Fruit fly (Drosophila melanogaster) whole organism, adult: ENCODE data around the gene Obp99b.

ENCODE experiments used
- CG11617 ChIP-seq: fragments of 200-800 bp; sonication (Bioruptor generic); optimal IDR thresholded peaks from 2 replicates; lab custom pipeline; 2017; ENCODE audit warnings: mild to moderate bottlenecking, missing biosample characterization, missing genetic modification reagents, missing genetic modification characterization
- CG14711 ChIP-seq: fragments of 200-800 bp; sonication (Bioruptor generic); optimal IDR thresholded peaks from 2 replicates; lab custom pipeline; 2018; ENCODE audit warnings: missing biosample characterization, mild to moderate bottlenecking, missing genetic modification characterization, moderate library complexity
- CG1620 ChIP-seq: fragments of 200-800 bp; sonication (Bioruptor generic); optimal IDR thresholded peaks from 2 replicates; lab custom pipeline; 2016; ENCODE audit warnings: missing biosample characterization, missing genetic modification characterization
- CG33017 ChIP-seq: fragments of 200-800 bp; sonication (Bioruptor generic); optimal IDR thresholded peaks from 2 replicates; lab custom pipeline; 2018; ENCODE audit warnings: missing biosample characterization, mild to moderate bottlenecking, missing genetic modification characterization, moderate library complexity
- CG5204 ChIP-seq: fragments of 200-800 bp; sonication (Bioruptor generic); optimal IDR thresholded peaks from 2 replicates; lab custom pipeline; 2016; ENCODE audit warnings: missing biosample characterization, missing genetic modification characterization
- CG7045 ChIP-seq: fragments of 200-800 bp; sonication (Bioruptor generic); optimal IDR thresholded peaks from 2 replicates; lab custom pipeline; 2017; ENCODE audit warnings: missing biosample characterization, mild to moderate bottlenecking, missing genetic modification characterization
- CG7101 ChIP-seq: fragments of 200-800 bp; sonication (Bioruptor generic); optimal IDR thresholded peaks from 2 replicates; lab custom pipeline; 2018; ENCODE audit warnings: missing biosample characterization, mild to moderate bottlenecking, missing genetic modification characterization, moderate library complexity
- Crg-1 ChIP-seq: fragments of 200-800 bp; sonication (Bioruptor generic); optimal IDR thresholded peaks from 2 replicates; lab custom pipeline; 2016; ENCODE audit warnings: missing biosample characterization, missing genetic modification characterization
- Hr96 ChIP-seq: fragments of 200-800 bp; sonication (Bioruptor generic); optimal IDR thresholded peaks from 2 replicates; lab custom pipeline; 2016; ENCODE audit warnings: missing biosample characterization, missing genetic modification characterization
- cic ChIP-seq: fragments of 200-800 bp; sonication (Bioruptor generic); optimal IDR thresholded peaks from 2 replicates; lab custom pipeline; 2017; ENCODE audit warnings: missing biosample characterization, mild to moderate bottlenecking, missing genetic modification characterization, moderate library complexity
- kay ChIP-seq: fragments of 200-800 bp; sonication (Bioruptor generic); peaks from one replicate; lab custom pipeline; 2016; ENCODE audit warnings: missing biosample characterization, missing genetic modification characterization, borderline replicate concordance
- toe ChIP-seq: fragments of 200-800 bp; sonication (Bioruptor generic); optimal IDR thresholded peaks from 2 replicates; lab custom pipeline; 2016; ENCODE audit warnings: missing biosample characterization, missing genetic modification characterization

dm6 chr3R:29668777-29669176 is 47.9 kb downstream of the Obp99b start, which contains the start of the genes ppk20 and ppk30:
- TF ChIP-seq CG11617 (GFP tag; lab: Kevin White, UChicago) = no peak
- no peak for TF ChIP-seq CG14711 (tag; lab: Kevin White, UChicago)
- no peak for TF ChIP-seq CG7101 (tag; lab: Kevin White, UChicago)
- no peak for TF ChIP-seq Hr96
- TF ChIP-seq toe = no peak
- no peak for TF ChIP-seq kay (GFP tag; lab: Kevin White, UChicago)
- no peak for TF ChIP-seq Crg-1
- TF ChIP-seq CG33017 = no peak
- TF ChIP-seq cic (GFP tag; lab: Kevin White, UChicago) = no peak
- TF ChIP-seq CG7045 (GFP tag; lab: Kevin White, UChicago) = no peak
- TF ChIP-seq CG5204 (GFP tag; lab: Kevin White, UChicago) = no peak
- TF ChIP-seq CG1620 = no peak
